Fruit fly (Drosophila melanogaster): Measurements from ENCODE around the gene CG45690.

- TF ChIP-seq CG6276 (GFP tag; optimal IDR thresholded peaks at IDR 0.05) (no peak), Sox102F (GFP tag; optimal IDR thresholded peaks at IDR 0.05) (no peak), Sox15 (GFP tag; optimal IDR thresholded peaks at IDR 0.05) (no peak), Blimp-1 (GFP tag; optimal IDR thresholded peaks at IDR 0.05) (no peak), Gug (GFP tag; IDR thresholded peaks at IDR 0.05) (no peak), fd59A (GFP tag; optimal IDR thresholded peaks at IDR 0.05) (no peak)
These were observed 31.3 kb downstream of the CG45690 start, which contains the start of gene CG7294 for dm6 chr2L:10689221-10690034.
